Worm (Caenorhabditis elegans) whole organism, mixed stage, embryonic: ENCODE results near the gene nud-1.

ENCODE experiments used
- M03D4.4 ChIP-seq: sonication (generic microtip); optimal IDR thresholded peaks from 2 replicates; lab custom pipeline; 2017; ENCODE audit warnings: mild to moderate bottlenecking, missing genetic modification characterization, missing compliant biosample characterization
- bed-3 ChIP-seq: fragments of 200-800 bp; sonication (Bioruptor generic); optimal IDR thresholded peaks from 3 replicates; lab custom pipeline; 2018; ENCODE audit warnings: mild to moderate bottlenecking, missing genetic modification characterization, moderate library complexity, missing compliant biosample characterization
- ceh-39 ChIP-seq: fragments of 150-350 bp; optimal IDR thresholded peaks from 2 replicates; lab custom pipeline; 2014; ENCODE audit warnings: missing biosample characterization, missing genetic modification characterization
- ceh-83 ChIP-seq: fragments of 200-800 bp; sonication (Bioruptor generic); optimal IDR thresholded peaks from 2 replicates; lab custom pipeline; 2018; ENCODE audit warnings: mild to moderate bottlenecking, missing genetic modification characterization, missing compliant biosample characterization
- ces-1 ChIP-seq: fragments of 150-350 bp; optimal IDR thresholded peaks from 2 replicates; lab custom pipeline; 2014; ENCODE audit warnings: missing biosample characterization, missing genetic modification reagents, missing genetic modification characterization
- cnd-1 ChIP-seq: fragments of 200-800 bp; sonication (Bioruptor generic); optimal IDR thresholded peaks from 2 replicates; lab custom pipeline; 2018; ENCODE audit warnings: mild to moderate bottlenecking, missing genetic modification characterization, missing compliant biosample characterization
- drap-1 ChIP-seq: fragments of 200-800 bp; sonication (Bioruptor generic); optimal IDR thresholded peaks from 3 replicates; lab custom pipeline; 2018; ENCODE audit warnings: mild to moderate bottlenecking, missing genetic modification characterization, missing compliant biosample characterization
- elt-3 ChIP-seq: fragments of 150-350 bp; optimal IDR thresholded peaks from 2 replicates; lab custom pipeline; 2014; ENCODE audit warnings: missing biosample characterization, missing genetic modification characterization
- flh-1 ChIP-seq: fragments of 200-800 bp; sonication (Bioruptor generic); optimal IDR thresholded peaks from 2 replicates; lab custom pipeline; 2018; ENCODE audit warnings: mild to moderate bottlenecking, missing genetic modification characterization, moderate library complexity, missing compliant biosample characterization
- ham-2 ChIP-seq: fragments of 200-800 bp; sonication (Bioruptor generic); optimal IDR thresholded peaks from 2 replicates; lab custom pipeline; 2018; ENCODE audit warnings: mild to moderate bottlenecking, missing genetic modification characterization, missing compliant biosample characterization
- hlh-1 ChIP-seq: fragments of 150-350 bp; optimal IDR thresholded peaks from 2 replicates; lab custom pipeline; 2014; ENCODE audit warnings: missing biosample characterization, missing genetic modification reagents, missing genetic modification characterization
- lin-13 ChIP-seq: fragments of 150-350 bp; optimal IDR thresholded peaks from 2 replicates; lab custom pipeline; 2014; ENCODE audit warnings: missing biosample characterization, missing genetic modification characterization
- lin-32 ChIP-seq: fragments of 200-800 bp; sonication (Bioruptor generic); optimal IDR thresholded peaks from 2 replicates; lab custom pipeline; 2018; ENCODE audit warnings: mild to moderate bottlenecking, missing genetic modification characterization, missing compliant biosample characterization
- lsy-2 ChIP-seq: fragments of 150-350 bp; optimal IDR thresholded peaks from 2 replicates; lab custom pipeline; 2014; ENCODE audit warnings: missing biosample characterization, missing genetic modification characterization
- mab-5 ChIP-seq: fragments of 150-350 bp; optimal IDR thresholded peaks from 2 replicates; lab custom pipeline; 2014; ENCODE audit warnings: missing biosample characterization, missing genetic modification characterization
- mep-1 ChIP-seq: fragments of 150-350 bp; optimal IDR thresholded peaks from 2 replicates; lab custom pipeline; 2017; ENCODE audit warnings: missing biosample characterization, missing genetic modification reagents, missing genetic modification characterization, inconsistent platforms
- mls-2 ChIP-seq: sonication (generic microtip); optimal IDR thresholded peaks from 2 replicates; lab custom pipeline; 2016; ENCODE audit warnings: mild to moderate bottlenecking, missing genetic modification characterization, moderate library complexity, missing compliant biosample characterization
- nhr-12 ChIP-seq: fragments of 150-350 bp; optimal IDR thresholded peaks from 2 replicates; lab custom pipeline; 2014; ENCODE audit warnings: missing biosample characterization, missing genetic modification characterization
- nhr-237 ChIP-seq: fragments of 150-350 bp; optimal IDR thresholded peaks from 2 replicates; lab custom pipeline; 2014; ENCODE audit warnings: missing biosample characterization, missing genetic modification characterization
- nhr-28 ChIP-seq: fragments of 150-350 bp; optimal IDR thresholded peaks from 2 replicates; lab custom pipeline; 2014; ENCODE audit warnings: missing biosample characterization, missing genetic modification characterization
- pha-4 ChIP-seq: fragments of 150-350 bp; optimal IDR thresholded peaks from 2 replicates; lab custom pipeline; 2018; ENCODE audit warnings: missing biosample characterization, missing genetic modification reagents, missing genetic modification characterization
- sem-2 ChIP-seq: fragments of 200-800 bp; sonication (Bioruptor generic); optimal IDR thresholded peaks from 2 replicates; lab custom pipeline; 2018; ENCODE audit warnings: mild to moderate bottlenecking, missing genetic modification characterization, missing compliant biosample characterization
- snpc-4 ChIP-seq: fragments of 150-350 bp; optimal IDR thresholded peaks from 2 replicates; lab custom pipeline; 2014; ENCODE audit warnings: missing biosample characterization, missing genetic modification characterization
- sptf-1 ChIP-seq: sonication (generic microtip); optimal IDR thresholded peaks from 2 replicates; lab custom pipeline; 2017; ENCODE audit warnings: mild to moderate bottlenecking, missing genetic modification characterization, moderate library complexity, missing compliant biosample characterization
- tbx-8 ChIP-seq: fragments of 200-800 bp; sonication (Bioruptor generic); optimal IDR thresholded peaks from 2 replicates; lab custom pipeline; 2018; ENCODE audit warnings: mild to moderate bottlenecking, missing genetic modification characterization, moderate library complexity, missing compliant biosample characterization
- ztf-11 ChIP-seq: fragments of 150-350 bp; optimal IDR thresholded peaks from 2 replicates; lab custom pipeline; 2014; ENCODE audit warnings: missing biosample characterization, missing genetic modification characterization

Gene nud-1

ce11 chrIII:13302578-13302977, 38.7 kb upstream of the nud-1 start:
- TF ChIP-seq ztf-11 (tag; lab: Kevin White, UChicago) = no peak

- TF ChIP-seq lin-13 (tag; lab: Kevin White, UChicago) (no peak), tbx-8 (GFP tag; lab: Kevin White, UChicago) (no peak), nhr-12 (tag; lab: Kevin White, UChicago) (no peak), cnd-1 (tag; lab: Kevin White, UChicago) (no peak)
Measured at ce11 chrIII:13305537-13305936, 35.8 kb upstream of the nud-1 start.

- no peak for TF ChIP-seq sem-2
- TF ChIP-seq ces-1 (GFP tag; lab: Kevin White, UChicago) = peak; percentile 86
- peak; percentile 17 for TF ChIP-seq M03D4.4 (tag; lab: Kevin White, UChicago)
- TF ChIP-seq sptf-1 (tag; lab: Kevin White, UChicago) = peak; percentile 38
Measured at ce11 chrIII:13307107-13307506, 34.2 kb upstream of the nud-1 start, which contains the start of the genes klp-19 and slc-36.1. Gene klp-19, minus strand, starts transcription at chrIII:13307259. Gene slc-36.1, plus strand, starts transcription at chrIII:13307502.

ce11 chrIII:13310552-13310951, 30.8 kb upstream of the nud-1 start:
- peak; percentile 14 for TF ChIP-seq nhr-237 (tag; lab: Kevin White, UChicago)
- no peak for TF ChIP-seq nhr-12 (tag; lab: Kevin White, UChicago)

- TF ChIP-seq mep-1 (tag; lab: Kevin White, UChicago) (peak; percentile 28), ceh-39 (peak; percentile 79), ces-1 (GFP tag; lab: Kevin White, UChicago) (peak; percentile 65), snpc-4 (no peak), nhr-237 (tag; lab: Kevin White, UChicago) (peak; percentile 24), mls-2 (tag; lab: Kevin White, UChicago) (no peak), lsy-2 (tag; lab: Kevin White, UChicago) (peak; percentile 25)
Measured at ce11 chrIII:13313788-13314187, 27.5 kb upstream of the nud-1 start, which contains the start of gene Y43F4B.10. Gene Y43F4B.10, plus strand, starts transcription at chrIII:13314068.

ce11 chrIII:13314636-13315035, 26.7 kb upstream of the nud-1 start:
- no peak for TF ChIP-seq lin-13 (tag; lab: Kevin White, UChicago)
- TF ChIP-seq mab-5 (tag; lab: Kevin White, UChicago) = no peak
- TF ChIP-seq M03D4.4 (tag; lab: Kevin White, UChicago) = no peak
- TF ChIP-seq ham-2 (GFP tag; lab: Kevin White, UChicago) = no peak
- no peak for TF ChIP-seq nhr-237 (tag; lab: Kevin White, UChicago)
- no peak for TF ChIP-seq mls-2 (tag; lab: Kevin White, UChicago)
- no peak for TF ChIP-seq sptf-1 (tag; lab: Kevin White, UChicago)
- TF ChIP-seq sem-2 = no peak
- no peak for TF ChIP-seq drap-1 (GFP tag; lab: Kevin White, UChicago)
- no peak for TF ChIP-seq lin-32 (GFP tag; lab: Kevin White, UChicago)
- TF ChIP-seq lsy-2 (tag; lab: Kevin White, UChicago) = no peak
- TF ChIP-seq ceh-83 (GFP tag; lab: Kevin White, UChicago) = no peak
- no peak for TF ChIP-seq snpc-4
- TF ChIP-seq ceh-39 = no peak
- no peak for TF ChIP-seq nhr-28
- TF ChIP-seq elt-3 (tag; lab: Kevin White, UChicago) = no peak
- TF ChIP-seq mep-1 (tag; lab: Kevin White, UChicago) = no peak
- no peak for TF ChIP-seq hlh-1 (tag; lab: Kevin White, UChicago)
- no peak for TF ChIP-seq bed-3 (GFP tag; lab: Kevin White, UChicago)

ce11 chrIII:13315071-13315470, 26.3 kb upstream of the nud-1 start, which contains the start of gene dph-7:
Gene dph-7, plus strand, starts transcription at chrIII:13315123.
- no peak for TF ChIP-seq pha-4 (tag; lab: Kevin White, UChicago)
- TF ChIP-seq cnd-1 (tag; lab: Kevin White, UChicago) = no peak
- TF ChIP-seq ces-1 (GFP tag; lab: Kevin White, UChicago) = no peak
- no peak for TF ChIP-seq flh-1 (GFP tag; lab: Kevin White, UChicago)
